Worm (Caenorhabditis elegans) whole organism, young adult: ENCODE data around the gene srh-296.

Experiments
- B0261.1 ChIP-seq: sonication (generic microtip); optimal IDR thresholded peaks from 2 replicates; lab custom pipeline; 2016; ENCODE audit warnings: mild to moderate bottlenecking, missing genetic modification characterization, moderate library complexity, missing compliant biosample characterization
- C06A6.2 ChIP-seq: fragments of 200-800 bp; sonication (Bioruptor generic); conservative IDR thresholded peaks from 2 replicates; pipeline ENCODE4 v1.3.6; 2022; ENCODE audit warnings: missing genetic modification characterization, missing compliant biosample characterization
- F37B4.10 ChIP-seq: fragments of 200-800 bp; sonication (Bioruptor generic); IDR thresholded peaks from 2 replicates; pipeline ENCODE4 v1.3.6; 2022; ENCODE audit warnings: missing genetic modification characterization, missing compliant biosample characterization
- F57A8.1 ChIP-seq: fragments of 200-800 bp; sonication (Bioruptor generic); optimal IDR thresholded peaks from 2 replicates; lab custom pipeline; 2018; ENCODE audit warnings: mild to moderate bottlenecking, missing genetic modification characterization, moderate library complexity, missing compliant biosample characterization
- K11D2.4 ChIP-seq: fragments of 200-800 bp; sonication (Bioruptor generic); IDR thresholded peaks from 2 replicates; pipeline ENCODE4 v1.3.6; 2022; ENCODE audit warnings: missing genetic modification reagents, missing genetic modification characterization, missing compliant biosample characterization
- T26A5.8 ChIP-seq: sonication (generic microtip); optimal IDR thresholded peaks from 2 replicates; lab custom pipeline; 2016; ENCODE audit warnings: missing genetic modification characterization, missing compliant biosample characterization
- Y53F4B.3 ChIP-seq: fragments of 200-800 bp; sonication (Bioruptor generic); IDR thresholded peaks from 2 replicates; pipeline ENCODE4 v1.3.6; 2022; ENCODE audit warnings: missing genetic modification reagents, missing genetic modification characterization, missing compliant biosample characterization
- Y79H2A.3 ChIP-seq: fragments of 200-800 bp; sonication (Bioruptor generic); conservative IDR thresholded peaks from 2 replicates; pipeline ENCODE4 v1.3.6; 2022; ENCODE audit warnings: missing genetic modification reagents, missing genetic modification characterization, missing compliant biosample characterization
- ZK185.1 ChIP-seq: sonication (generic microtip); optimal IDR thresholded peaks from 2 replicates; lab custom pipeline; 2016; ENCODE audit warnings: mild to moderate bottlenecking, missing genetic modification characterization, missing compliant biosample characterization; ENCODE audit not compliant: poor library complexity, severe bottlenecking
- aptf-2 ChIP-seq: fragments of 200-800 bp; sonication (Bioruptor generic); conservative IDR thresholded peaks from 2 replicates; pipeline ENCODE4 v1.3.6; 2022; ENCODE audit warnings: missing genetic modification reagents, missing genetic modification characterization, missing compliant biosample characterization
- aptf-3 ChIP-seq: fragments of 200-800 bp; sonication (Bioruptor generic); IDR thresholded peaks from 2 replicates; pipeline ENCODE4 v1.3.6; 2022; ENCODE audit warnings: missing genetic modification characterization, missing compliant biosample characterization
- attf-5 ChIP-seq: fragments of 200-800 bp; sonication (Bioruptor generic); optimal IDR thresholded peaks from 2 replicates; lab custom pipeline; 2018; ENCODE audit warnings: mild to moderate bottlenecking, missing genetic modification characterization, missing compliant biosample characterization
- bed-2 ChIP-seq: fragments of 200-800 bp; sonication (Bioruptor generic); IDR thresholded peaks from 2 replicates; pipeline ENCODE4 v1.3.6; 2022; ENCODE audit warnings: missing genetic modification reagents, missing genetic modification characterization, missing compliant biosample characterization
- ccch-3 ChIP-seq: fragments of 200-800 bp; sonication (Bioruptor generic); optimal IDR thresholded peaks from 2 replicates; lab custom pipeline; 2018; ENCODE audit warnings: mild to moderate bottlenecking, missing genetic modification characterization, missing compliant biosample characterization
- cebp-1 ChIP-seq, 2 experiments: fragments of 200-800 bp in 1 of 2; sonication (Bioruptor generic) in 1 of 2; sonication (generic microtip) in 1 of 2; IDR thresholded peaks in 1 of 2; optimal IDR thresholded peaks in 1 of 2; 2 replicates each; pipeline versions ENCODE4 v1.3.6 to Lab custom; 2017 to 2022; ENCODE audit warnings: missing compliant biosample characterization in 2 of 2, missing genetic modification characterization in 2 of 2, mild to moderate bottlenecking in 1 of 2, missing genetic modification reagents in 1 of 2, moderate library complexity in 1 of 2
- cebp-2 ChIP-seq: fragments of 200-800 bp; sonication (Bioruptor generic); IDR thresholded peaks from 2 replicates; pipeline ENCODE4 v1.3.6; 2022; ENCODE audit warnings: missing genetic modification characterization, missing compliant biosample characterization
- ceh-27 ChIP-seq: fragments of 200-800 bp; sonication (Bioruptor generic); optimal IDR thresholded peaks from 2 replicates; lab custom pipeline; 2018; ENCODE audit warnings: mild to moderate bottlenecking, missing genetic modification characterization, moderate library complexity, missing compliant biosample characterization
- ceh-40 ChIP-seq: fragments of 200-800 bp; sonication (Bioruptor generic); IDR thresholded peaks from 2 replicates; pipeline ENCODE4 v1.3.6; 2022; ENCODE audit warnings: missing genetic modification characterization, missing compliant biosample characterization
- ceh-91 ChIP-seq: fragments of 200-800 bp; sonication (Bioruptor generic); IDR thresholded peaks from 2 replicates; pipeline ENCODE4 v1.3.6; 2022; ENCODE audit warnings: missing genetic modification reagents, missing genetic modification characterization, missing compliant biosample characterization
- chd-7 ChIP-seq: sonication (generic microtip); optimal IDR thresholded peaks from 2 replicates; lab custom pipeline; 2016; ENCODE audit warnings: mild to moderate bottlenecking, missing genetic modification characterization, moderate library complexity, missing compliant biosample characterization
- die-1 ChIP-seq: sonication (generic microtip); optimal IDR thresholded peaks from 2 replicates; lab custom pipeline; 2016; ENCODE audit warnings: missing genotype, mild to moderate bottlenecking, missing genetic modification characterization, missing compliant biosample characterization
- dpff-1 ChIP-seq: sonication (generic microtip); optimal IDR thresholded peaks from 2 replicates; lab custom pipeline; 2017; ENCODE audit warnings: mild to moderate bottlenecking, missing genetic modification characterization, missing compliant biosample characterization
- efl-1 ChIP-seq: fragments of 150-350 bp; optimal IDR thresholded peaks from 2 replicates; lab custom pipeline; 2014; ENCODE audit warnings: missing biosample characterization, missing genetic modification reagents, missing genetic modification characterization
- egl-44 ChIP-seq: fragments of 200-800 bp; sonication (Bioruptor generic); IDR thresholded peaks from 2 replicates; pipeline ENCODE4 v1.3.6; 2022; ENCODE audit warnings: missing genetic modification reagents, missing genetic modification characterization, missing compliant biosample characterization
- egrh-3 ChIP-seq: fragments of 200-800 bp; sonication (Bioruptor generic); IDR thresholded peaks from 2 replicates; pipeline ENCODE4 v1.3.6; 2022; ENCODE audit warnings: missing genetic modification reagents, missing genetic modification characterization, missing compliant biosample characterization
- ekl-4 ChIP-seq: fragments of 200-800 bp; sonication (Bioruptor generic); IDR thresholded peaks from 2 replicates; pipeline ENCODE4 v1.3.6; 2022; ENCODE audit warnings: missing genetic modification reagents, missing genetic modification characterization, missing compliant biosample characterization
- ets-4 ChIP-seq: fragments of 200-800 bp; sonication (Bioruptor generic); optimal IDR thresholded peaks from 2 replicates; lab custom pipeline; 2018; ENCODE audit warnings: mild to moderate bottlenecking, missing genetic modification characterization, missing compliant biosample characterization
- fkh-3 ChIP-seq: sonication (generic microtip); optimal IDR thresholded peaks from 2 replicates; lab custom pipeline; 2016; ENCODE audit warnings: mild to moderate bottlenecking, missing genetic modification characterization, missing compliant biosample characterization
- hlh-26 ChIP-seq: fragments of 200-800 bp; sonication (Bioruptor generic); conservative IDR thresholded peaks from 2 replicates; pipeline ENCODE4 v1.3.6; 2022; ENCODE audit warnings: missing genetic modification reagents, missing genetic modification characterization, missing compliant biosample characterization
- hmg-1.2 ChIP-seq: fragments of 200-800 bp; sonication (Bioruptor generic); IDR thresholded peaks from 2 replicates; pipeline ENCODE4 v1.3.6; 2022; ENCODE audit warnings: missing genetic modification reagents, missing genetic modification characterization, missing compliant biosample characterization
- hmg-20 ChIP-seq: fragments of 200-800 bp; sonication (Bioruptor generic); IDR thresholded peaks from 2 replicates; pipeline ENCODE4 v1.3.6; 2022; ENCODE audit warnings: missing genetic modification reagents, missing genetic modification characterization, missing compliant biosample characterization
- hsf-1 ChIP-seq: fragments of 200-800 bp; sonication (Bioruptor generic); IDR thresholded peaks from 2 replicates; pipeline ENCODE4 v1.3.6; 2022; ENCODE audit warnings: missing genetic modification reagents, missing genetic modification characterization, missing compliant biosample characterization
- let-607 ChIP-seq, 2 experiments: fragments of 200-800 bp in 1 of 2; sonication (Bioruptor generic) in 1 of 2; sonication (generic microtip) in 1 of 2; optimal IDR thresholded peaks; 2 replicates each; lab custom pipeline; 2016 to 2018; ENCODE audit warnings: mild to moderate bottlenecking in 2 of 2, missing compliant biosample characterization in 2 of 2, missing genetic modification characterization in 2 of 2, moderate library complexity in 2 of 2, missing genotype in 1 of 2
- lin-35 ChIP-seq, 3 experiments: fragments of 150-350 bp in 2 of 3; sonication (generic microtip) in 1 of 3; optimal IDR thresholded peaks; 2 replicates each; lab custom pipeline; 2014 to 2018; ENCODE audit warnings: missing biosample characterization in 3 of 3, missing genetic modification characterization in 3 of 3, missing genetic modification reagents in 3 of 3
- lsy-27 ChIP-seq: sonication (generic microtip); optimal IDR thresholded peaks from 2 replicates; lab custom pipeline; 2017; ENCODE audit warnings: missing genetic modification characterization, mild to moderate bottlenecking, missing compliant biosample characterization, antibody characterized with exemption, missing genotype, borderline replicate concordance; ENCODE audit not compliant: insufficient read depth
- madf-6 ChIP-seq: fragments of 200-800 bp; sonication (Bioruptor generic); IDR thresholded peaks from 2 replicates; pipeline ENCODE4 v1.3.6; 2022; ENCODE audit warnings: missing genetic modification reagents, missing genetic modification characterization, missing compliant biosample characterization
- mcd-1 ChIP-seq: fragments of 200-800 bp; sonication (Bioruptor generic); IDR thresholded peaks from 2 replicates; pipeline ENCODE4 v1.3.6; 2022; ENCODE audit warnings: missing genetic modification reagents, missing genetic modification characterization, missing compliant biosample characterization
- mes-4 ChIP-seq: sonication (generic microtip); optimal IDR thresholded peaks from 2 replicates; lab custom pipeline; 2016; ENCODE audit warnings: missing genotype, missing genetic modification characterization, missing compliant biosample characterization
- mxl-1 ChIP-seq: sonication (generic microtip); optimal IDR thresholded peaks from 2 replicates; lab custom pipeline; 2016; ENCODE audit warnings: missing genetic modification characterization, missing compliant biosample characterization
- nfya-1 ChIP-seq: sonication (generic microtip); optimal IDR thresholded peaks from 2 replicates; lab custom pipeline; 2017; ENCODE audit warnings: antibody characterized with exemption, missing compliant biosample characterization, missing genetic modification characterization, borderline replicate concordance; ENCODE audit not compliant: insufficient read depth
- sdz-38 ChIP-seq: sonication (generic microtip); optimal IDR thresholded peaks from 2 replicates; lab custom pipeline; 2016; ENCODE audit warnings: missing genotype, missing genetic modification characterization, missing compliant biosample characterization
- snpc-1.1 ChIP-seq: sonication (generic microtip); optimal IDR thresholded peaks from 2 replicates; lab custom pipeline; 2017; ENCODE audit warnings: missing genetic modification characterization, mild to moderate bottlenecking, missing compliant biosample characterization, antibody characterized with exemption, moderate library complexity, missing genotype, missing genetic modification reagents; ENCODE audit not compliant: insufficient read depth
- tbp1 ChIP-seq: fragments of 200-800 bp; sonication (Bioruptor generic); optimal IDR thresholded peaks from 2 replicates; lab custom pipeline; 2018; ENCODE audit warnings: mild to moderate bottlenecking, missing genetic modification characterization, missing compliant biosample characterization
- unc-130 ChIP-seq: sonication (generic microtip); optimal IDR thresholded peaks from 2 replicates; lab custom pipeline; 2016; ENCODE audit warnings: missing genetic modification reagents, missing genetic modification characterization, missing compliant biosample characterization
- unc-62 ChIP-seq: fragments of 150-350 bp; optimal IDR thresholded peaks from 2 replicates; lab custom pipeline; 2014; ENCODE audit warnings: missing biosample characterization, missing genetic modification reagents, missing genetic modification characterization
- zim-3 ChIP-seq: sonication (generic microtip); optimal IDR thresholded peaks from 2 replicates; lab custom pipeline; 2017; ENCODE audit warnings: mild to moderate bottlenecking, missing genetic modification characterization, moderate library complexity, missing compliant biosample characterization
- ztf-22 ChIP-seq: fragments of 200-800 bp; sonication (Bioruptor generic); optimal IDR thresholded peaks from 2 replicates; lab custom pipeline; 2018; ENCODE audit warnings: mild to moderate bottlenecking, missing genetic modification characterization, moderate library complexity, missing compliant biosample characterization
- ztf-28 ChIP-seq: fragments of 200-800 bp; sonication (Bioruptor generic); IDR thresholded peaks from 2 replicates; pipeline ENCODE4 v1.3.6; 2022; ENCODE audit warnings: missing genetic modification reagents, missing genetic modification characterization, missing compliant biosample characterization

Gene srh-296

ce11 chrV:17857901-17858300 lies 47.7 kb downstream of the srh-296 start (continued):
- TF ChIP-seq dpff-1 (tag; lab: Kevin White, UChicago) (no peak), fkh-3 (tag; lab: Kevin White, UChicago) (no peak), K11D2.4 (peak; percentile 70), bed-2 (no peak), hmg-20 (GFP tag; lab: Robert Waterston, UW) (peak; percentile 17; the same call in 1 of the 2 replicates), ztf-22 (GFP tag; lab: Kevin White, UChicago) (no peak), Y53F4B.3 (no peak), F37B4.10 (GFP tag; lab: Robert Waterston, UW) (no peak), mes-4 (tag; lab: Kevin White, UChicago) (no peak), ceh-40 (GFP tag; lab: Robert Waterston, UW) (no peak), F57A8.1 (no peak), ets-4 (GFP tag; lab: Kevin White, UChicago) (peak; percentile 43), snpc-1.1 (tag; lab: Kevin White, UChicago) (no peak), Y79H2A.3 (GFP tag; lab: Robert Waterston, UW) (no peak), ccch-3 (GFP tag; lab: Kevin White, UChicago) (no peak), unc-62 (GFP tag; lab: Kevin White, UChicago) (no peak), lin-35 (GFP tag; optimal IDR thresholded peaks at IDR 0.05; lab: Kevin White, UChicago) (peak in 1 of 3 experiments; percentile 66), B0261.1 (tag; lab: Kevin White, UChicago) (no peak), zim-3 (tag; lab: Kevin White, UChicago) (no peak), ZK185.1 (tag; lab: Kevin White, UChicago) (no peak), egrh-3 (peak; percentile 33), cebp-1 (GFP tag; IDR thresholded peaks at IDR 0.05; lab: Robert Waterston, UW) (no peak), cebp-1 (tag; optimal IDR thresholded peaks at IDR 0.05; lab: Kevin White, UChicago) (peak; percentile 83), ceh-91 (GFP tag; lab: Robert Waterston, UW) (no peak), mxl-1 (no peak), hsf-1 (peak; percentile 84), hlh-26 (GFP tag; lab: Robert Waterston, UW) (no peak), cebp-2 (GFP tag; lab: Robert Waterston, UW) (no peak), aptf-2 (no peak), hmg-1.2 (peak; percentile 96)

ce11 chrV:17859065-17859464 lies 48.9 kb downstream of the srh-296 start:
- TF ChIP-seq C06A6.2 (no peak), ekl-4 (GFP tag; lab: Robert Waterston, UW) (no peak; the same call in 1 of the 2 replicates), tbp1 (GFP tag; lab: Kevin White, UChicago) (no peak), lsy-27 (no peak), nfya-1 (tag; lab: Kevin White, UChicago) (no peak), efl-1 (peak; percentile 92), cebp-2 (GFP tag; lab: Robert Waterston, UW) (no peak), die-1 (no peak), madf-6 (GFP tag; lab: Robert Waterston, UW) (peak; percentile 94), T26A5.8 (no peak), unc-130 (GFP tag; lab: Kevin White, UChicago) (no peak), ztf-28 (GFP tag; lab: Robert Waterston, UW) (no peak), let-607 (tag; optimal IDR thresholded peaks at IDR 0.05; lab: Kevin White, UChicago) (no peak), attf-5 (GFP tag; lab: Kevin White, UChicago) (no peak), chd-7 (tag; lab: Kevin White, UChicago) (no peak), sdz-38 (tag; lab: Kevin White, UChicago) (no peak), hsf-1 (no peak), egl-44 (no peak), ceh-27 (GFP tag; lab: Kevin White, UChicago) (no peak), mcd-1 (GFP tag; lab: Robert Waterston, UW) (peak; percentile 15; the same call in 1 of the 2 replicates), aptf-3 (GFP tag; lab: Robert Waterston, UW) (no peak)
